Worm (Caenorhabditis elegans) whole organism, mixed stage, embryonic: ENCODE data around the gene srd-43.

Experiments used
- bed-3 ChIP-seq: fragments of 200-800 bp; sonication (Bioruptor generic); optimal IDR thresholded peaks from 3 replicates; lab custom pipeline; 2018; ENCODE audit warnings: mild to moderate bottlenecking, missing genetic modification characterization, moderate library complexity, missing compliant biosample characterization
- blmp-1 ChIP-seq: fragments of 150-350 bp; optimal IDR thresholded peaks from 2 replicates; lab custom pipeline; 2014; ENCODE audit warnings: missing biosample characterization, missing genetic modification characterization
- ceh-39 ChIP-seq: fragments of 150-350 bp; optimal IDR thresholded peaks from 2 replicates; lab custom pipeline; 2014; ENCODE audit warnings: missing biosample characterization, missing genetic modification characterization
- ceh-43 ChIP-seq: fragments of 200-800 bp; sonication (Bioruptor generic); optimal IDR thresholded peaks from 2 replicates; lab custom pipeline; 2018; ENCODE audit warnings: mild to moderate bottlenecking, missing genetic modification characterization, moderate library complexity, missing compliant biosample characterization
- ceh-83 ChIP-seq: fragments of 200-800 bp; sonication (Bioruptor generic); optimal IDR thresholded peaks from 2 replicates; lab custom pipeline; 2018; ENCODE audit warnings: mild to moderate bottlenecking, missing genetic modification characterization, missing compliant biosample characterization
- ces-1 ChIP-seq: fragments of 150-350 bp; optimal IDR thresholded peaks from 2 replicates; lab custom pipeline; 2014; ENCODE audit warnings: missing biosample characterization, missing genetic modification reagents, missing genetic modification characterization
- cnd-1 ChIP-seq: fragments of 200-800 bp; sonication (Bioruptor generic); optimal IDR thresholded peaks from 2 replicates; lab custom pipeline; 2018; ENCODE audit warnings: mild to moderate bottlenecking, missing genetic modification characterization, missing compliant biosample characterization
- drap-1 ChIP-seq: fragments of 200-800 bp; sonication (Bioruptor generic); optimal IDR thresholded peaks from 3 replicates; lab custom pipeline; 2018; ENCODE audit warnings: mild to moderate bottlenecking, missing genetic modification characterization, missing compliant biosample characterization
- elt-1 ChIP-seq: sonication (generic microtip); optimal IDR thresholded peaks from 2 replicates; lab custom pipeline; 2017; ENCODE audit warnings: missing genetic modification characterization, mild to moderate bottlenecking, missing compliant biosample characterization, antibody characterized with exemption, moderate library complexity, borderline replicate concordance; ENCODE audit not compliant: insufficient read depth
- elt-3 ChIP-seq: fragments of 150-350 bp; optimal IDR thresholded peaks from 2 replicates; lab custom pipeline; 2014; ENCODE audit warnings: missing biosample characterization, missing genetic modification characterization
- flh-1 ChIP-seq: fragments of 200-800 bp; sonication (Bioruptor generic); optimal IDR thresholded peaks from 2 replicates; lab custom pipeline; 2018; ENCODE audit warnings: mild to moderate bottlenecking, missing genetic modification characterization, moderate library complexity, missing compliant biosample characterization
- ham-2 ChIP-seq: fragments of 200-800 bp; sonication (Bioruptor generic); optimal IDR thresholded peaks from 2 replicates; lab custom pipeline; 2018; ENCODE audit warnings: mild to moderate bottlenecking, missing genetic modification characterization, missing compliant biosample characterization
- hlh-1 ChIP-seq: fragments of 150-350 bp; optimal IDR thresholded peaks from 2 replicates; lab custom pipeline; 2014; ENCODE audit warnings: missing biosample characterization, missing genetic modification reagents, missing genetic modification characterization
- lin-13 ChIP-seq: fragments of 150-350 bp; optimal IDR thresholded peaks from 2 replicates; lab custom pipeline; 2014; ENCODE audit warnings: missing biosample characterization, missing genetic modification characterization
- lin-32 ChIP-seq: fragments of 200-800 bp; sonication (Bioruptor generic); optimal IDR thresholded peaks from 2 replicates; lab custom pipeline; 2018; ENCODE audit warnings: mild to moderate bottlenecking, missing genetic modification characterization, missing compliant biosample characterization
- lsy-2 ChIP-seq: fragments of 150-350 bp; optimal IDR thresholded peaks from 2 replicates; lab custom pipeline; 2014; ENCODE audit warnings: missing biosample characterization, missing genetic modification characterization
- mls-2 ChIP-seq: sonication (generic microtip); optimal IDR thresholded peaks from 2 replicates; lab custom pipeline; 2016; ENCODE audit warnings: mild to moderate bottlenecking, missing genetic modification characterization, moderate library complexity, missing compliant biosample characterization
- nhr-2 ChIP-seq: fragments of 150-350 bp; optimal IDR thresholded peaks from 2 replicates; lab custom pipeline; 2014; ENCODE audit warnings: missing biosample characterization, missing genetic modification characterization
- nhr-237 ChIP-seq: fragments of 150-350 bp; optimal IDR thresholded peaks from 2 replicates; lab custom pipeline; 2014; ENCODE audit warnings: missing biosample characterization, missing genetic modification characterization
- nhr-76 ChIP-seq: sonication (generic microtip); optimal IDR thresholded peaks from 2 replicates; lab custom pipeline; 2017; ENCODE audit warnings: missing biosample characterization, missing genetic modification characterization
- pha-4 ChIP-seq: fragments of 150-350 bp; optimal IDR thresholded peaks from 2 replicates; lab custom pipeline; 2018; ENCODE audit warnings: missing biosample characterization, missing genetic modification reagents, missing genetic modification characterization
- sem-2 ChIP-seq: fragments of 200-800 bp; sonication (Bioruptor generic); optimal IDR thresholded peaks from 2 replicates; lab custom pipeline; 2018; ENCODE audit warnings: mild to moderate bottlenecking, missing genetic modification characterization, missing compliant biosample characterization
- snpc-4 ChIP-seq: fragments of 150-350 bp; optimal IDR thresholded peaks from 2 replicates; lab custom pipeline; 2014; ENCODE audit warnings: missing biosample characterization, missing genetic modification characterization
- sptf-1 ChIP-seq: sonication (generic microtip); optimal IDR thresholded peaks from 2 replicates; lab custom pipeline; 2017; ENCODE audit warnings: mild to moderate bottlenecking, missing genetic modification characterization, moderate library complexity, missing compliant biosample characterization
- tbx-8 ChIP-seq: fragments of 200-800 bp; sonication (Bioruptor generic); optimal IDR thresholded peaks from 2 replicates; lab custom pipeline; 2018; ENCODE audit warnings: mild to moderate bottlenecking, missing genetic modification characterization, moderate library complexity, missing compliant biosample characterization
- unc-120 ChIP-seq: sonication (generic microtip); optimal IDR thresholded peaks from 2 replicates; lab custom pipeline; 2017; ENCODE audit warnings: missing genetic modification characterization, missing compliant biosample characterization; ENCODE audit not compliant: poor library complexity, severe bottlenecking
- unc-39 ChIP-seq: fragments of 150-350 bp; optimal IDR thresholded peaks from 2 replicates; lab custom pipeline; 2014; ENCODE audit warnings: missing biosample characterization, missing genetic modification characterization
- unc-62 ChIP-seq: fragments of 150-350 bp; optimal IDR thresholded peaks from 2 replicates; lab custom pipeline; 2014; ENCODE audit warnings: missing biosample characterization, missing genetic modification reagents, missing genetic modification characterization
- zip-8 ChIP-seq: fragments of 150-350 bp; optimal IDR thresholded peaks from 2 replicates; lab custom pipeline; 2014; ENCODE audit warnings: missing biosample characterization, missing genetic modification characterization
- ztf-11 ChIP-seq: fragments of 150-350 bp; optimal IDR thresholded peaks from 2 replicates; lab custom pipeline; 2014; ENCODE audit warnings: missing biosample characterization, missing genetic modification characterization

Gene srd-43

ce11 chrX:13349230-13350122, 43.8 kb upstream of the srd-43 start:
- TF ChIP-seq ces-1 (GFP tag; lab: Kevin White, UChicago) = no peak
- no peak for TF ChIP-seq drap-1 (GFP tag; lab: Kevin White, UChicago)
- no peak for TF ChIP-seq tbx-8
- no peak for TF ChIP-seq elt-1 (tag; lab: Kevin White, UChicago)
- TF ChIP-seq unc-39 = no peak
- no peak for TF ChIP-seq pha-4
- no peak for TF ChIP-seq elt-3 (tag; lab: Kevin White, UChicago)
- TF ChIP-seq mls-2 = no peak
- no peak for TF ChIP-seq ceh-39 (tag; lab: Kevin White, UChicago)
- TF ChIP-seq ham-2 (GFP tag; lab: Kevin White, UChicago) = no peak
- no peak for TF ChIP-seq lin-13 (tag; lab: Kevin White, UChicago)
- no peak for TF ChIP-seq unc-62
- TF ChIP-seq bed-3 = no peak
- no peak for TF ChIP-seq nhr-2 (tag; lab: Kevin White, UChicago)
- no peak for TF ChIP-seq nhr-76 (tag; lab: Kevin White, UChicago)
- no peak for TF ChIP-seq ceh-43 (GFP tag; lab: Kevin White, UChicago)
- TF ChIP-seq cnd-1 (tag; lab: Kevin White, UChicago) = no peak
- TF ChIP-seq lsy-2 = no peak

- TF ChIP-seq lin-13 (tag; lab: Kevin White, UChicago) = no peak
- TF ChIP-seq sptf-1 (tag; lab: Kevin White, UChicago) = no peak
- TF ChIP-seq lsy-2 = no peak
- TF ChIP-seq unc-62 = no peak
- TF ChIP-seq hlh-1 (tag; lab: Kevin White, UChicago) = no peak
- TF ChIP-seq tbx-8 = no peak
These were observed 42.8 kb upstream of the srd-43 start for ce11 chrX:13348417-13348816.

ce11 chrX:13347251-13347650, 41.6 kb upstream of the srd-43 start:
- TF ChIP-seq nhr-2 (tag; lab: Kevin White, UChicago) (no peak), lin-32 (GFP tag; lab: Kevin White, UChicago) (no peak), mls-2 (no peak), ham-2 (GFP tag; lab: Kevin White, UChicago) (no peak), lin-13 (tag; lab: Kevin White, UChicago) (no peak), ceh-43 (GFP tag; lab: Kevin White, UChicago) (no peak), nhr-76 (tag; lab: Kevin White, UChicago) (no peak), elt-3 (tag; lab: Kevin White, UChicago) (no peak), bed-3 (no peak), ztf-11 (tag; lab: Kevin White, UChicago) (no peak), hlh-1 (tag; lab: Kevin White, UChicago) (no peak), cnd-1 (tag; lab: Kevin White, UChicago) (no peak), ces-1 (GFP tag; lab: Kevin White, UChicago) (no peak), nhr-237 (no peak), sem-2 (no peak), unc-62 (no peak), ceh-39 (tag; lab: Kevin White, UChicago) (no peak), blmp-1 (tag; lab: Kevin White, UChicago) (no peak), lsy-2 (no peak)

ce11 chrX:13341853-13342252, 36.2 kb upstream of the srd-43 start:
- TF ChIP-seq nhr-2 (tag; lab: Kevin White, UChicago) = no peak
- TF ChIP-seq nhr-237 = no peak
- no peak for TF ChIP-seq flh-1 (GFP tag; lab: Kevin White, UChicago)
- TF ChIP-seq hlh-1 (tag; lab: Kevin White, UChicago) = no peak
- TF ChIP-seq lin-32 (GFP tag; lab: Kevin White, UChicago) = no peak
- TF ChIP-seq snpc-4 (tag; lab: Kevin White, UChicago) = no peak
- TF ChIP-seq ces-1 (GFP tag; lab: Kevin White, UChicago) = no peak
- no peak for TF ChIP-seq tbx-8
- TF ChIP-seq zip-8 (tag; lab: Kevin White, UChicago) = no peak
- TF ChIP-seq nhr-76 (tag; lab: Kevin White, UChicago) = no peak
- no peak for TF ChIP-seq unc-62
- TF ChIP-seq lsy-2 = no peak
- no peak for TF ChIP-seq sptf-1 (tag; lab: Kevin White, UChicago)
- TF ChIP-seq bed-3 = no peak

ce11 chrX:13340970-13341369, 35.3 kb upstream of the srd-43 start:
- TF ChIP-seq unc-120 (tag; lab: Kevin White, UChicago) (peak; percentile 32), hlh-1 (tag; lab: Kevin White, UChicago) (peak; percentile 48), unc-62 (peak; percentile 6), ceh-39 (tag; lab: Kevin White, UChicago) (no peak), ceh-83 (GFP tag; lab: Kevin White, UChicago) (no peak)
